Fruit fly (Drosophila melanogaster) whole organism: ENCODE data around the gene CG32032.

Source experiments
- CG8478 ChIP-seq: fragments of >200 bp; optimal IDR thresholded peaks from 2 replicates; lab custom pipeline; 2018; ENCODE audit warnings: inconsistent platforms
- Dll ChIP-seq: fragments of >200 bp; optimal IDR thresholded peaks from 2 replicates; lab custom pipeline; 2017
- EcR ChIP-seq, 2 experiments: fragments of >200 bp; optimal IDR thresholded peaks; 2 replicates each; lab custom pipeline; 2017; ENCODE audit warnings: missing biosample characterization in 2 of 2, missing genetic modification characterization in 2 of 2, missing genetic modification reagents in 2 of 2
- psq ChIP-seq: fragments of >200 bp; optimal IDR thresholded peaks from 2 replicates; lab custom pipeline; 2017
- usp ChIP-seq: fragments of >200 bp; optimal IDR thresholded peaks from 2 replicates; lab custom pipeline; 2017; ENCODE audit warnings: missing biosample characterization, missing genetic modification characterization, mixed read lengths

dm6 chr3L:9061449-9061848 is 31.4 kb upstream of the CG32032 start:
- TF ChIP-seq usp (no peak), CG8478 (lab: Kevin White, UChicago) (no peak), EcR (GFP tag; optimal IDR thresholded peaks at IDR 0.05; lab: Kevin White, UChicago) (peak in 1 of 2 experiments; percentile 11), psq (lab: Kevin White, UChicago) (no peak), Dll (no peak)
